Worm (Caenorhabditis elegans) whole organism, L4 larva: ENCODE data around the gene rpl-33.

ENCODE experiments used
- F10B5.3 ChIP-seq: sonication (generic microtip); optimal IDR thresholded peaks from 2 replicates; lab custom pipeline; 2016; ENCODE audit warnings: mild to moderate bottlenecking, missing genetic modification characterization, missing compliant biosample characterization
- R02D3.7 ChIP-seq: fragments of 150-350 bp; sonication (generic microtip); optimal IDR thresholded peaks from 3 replicates; lab custom pipeline; 2014; ENCODE audit warnings: missing biosample characterization, missing genetic modification characterization
- aly-2 ChIP-seq: sonication (generic microtip); optimal IDR thresholded peaks from 2 replicates; lab custom pipeline; 2018; ENCODE audit warnings: missing biosample characterization, missing genetic modification characterization
- ama-1 ChIP-seq: fragments of 150-350 bp; optimal IDR thresholded peaks from 2 replicates; lab custom pipeline; 2014; ENCODE audit warnings: inconsistent platforms, mixed read lengths
- ces-1 ChIP-seq: fragments of 150-350 bp; sonication (generic microtip); optimal IDR thresholded peaks from 4 replicates; lab custom pipeline; 2014; ENCODE audit warnings: missing biosample characterization, missing genetic modification reagents, missing genetic modification characterization
- daf-8 ChIP-seq: fragments of 200-800 bp; sonication (Bioruptor generic); IDR thresholded peaks from 2 replicates; pipeline ENCODE4 v1.3.6; 2022; ENCODE audit warnings: missing genetic modification characterization, missing compliant biosample characterization
- nhr-11 ChIP-seq: fragments of 150-350 bp; optimal IDR thresholded peaks from 2 replicates; lab custom pipeline; 2014; ENCODE audit warnings: missing biosample characterization, missing genetic modification characterization
- nhr-237 ChIP-seq: sonication (generic microtip); optimal IDR thresholded peaks from 2 replicates; lab custom pipeline; 2017; ENCODE audit warnings: missing biosample characterization, missing genetic modification characterization
- pha-4 ChIP-seq, 2 experiments: fragments of 150-350 bp in 1 of 2; fragments of 200-800 bp in 1 of 2; sonication (Bioruptor generic) in 1 of 2; IDR thresholded peaks in 1 of 2; optimal IDR thresholded peaks in 1 of 2; 2 replicates each; pipeline versions ENCODE4 v1.3.6 to Lab custom; 2014 to 2022; ENCODE audit warnings: missing genetic modification characterization in 2 of 2, missing genetic modification reagents in 2 of 2, missing biosample characterization in 1 of 2, missing compliant biosample characterization in 1 of 2
- snpc-4 ChIP-seq: fragments of 150-350 bp; optimal IDR thresholded peaks from 2 replicates; lab custom pipeline; 2014; ENCODE audit warnings: missing biosample characterization, missing genetic modification characterization
- unc-62 ChIP-seq, 3 experiments: fragments of 150-350 bp in 1 of 3; sonication (generic microtip); optimal IDR thresholded peaks in 2 of 3; peaks in 1 of 3; 1 replicate in 1 of 3; 2 replicates in 2 of 3; lab custom pipeline; 2014 to 2017; ENCODE audit warnings: missing biosample characterization in 3 of 3, missing genetic modification characterization in 3 of 3, missing genetic modification reagents in 3 of 3, missing genotype in 1 of 3

DNA sequence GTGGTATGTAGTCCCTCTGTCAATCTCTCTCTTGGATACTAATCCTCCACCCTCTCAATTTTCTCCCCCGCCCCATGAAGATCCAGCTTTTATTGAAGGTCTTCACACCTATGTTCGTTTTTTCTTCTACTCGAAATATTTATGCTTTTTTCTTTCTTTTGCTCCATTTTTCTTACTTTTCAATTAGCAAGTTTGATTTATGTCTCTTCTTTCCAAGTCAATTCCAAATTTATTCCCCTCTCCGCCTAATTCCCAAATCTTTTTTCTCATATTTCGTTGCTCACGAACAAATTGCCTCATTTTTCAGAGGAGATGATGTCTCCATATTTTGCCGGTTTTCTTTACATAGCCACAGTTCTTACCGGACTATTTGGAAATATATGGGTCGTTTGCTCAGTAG, 38.9 kb downstream of the rpl-33 start, which contains the start of gene npr-31:
- no peak for TF ChIP-seq snpc-4
- no peak for TF ChIP-seq aly-2 (tag; lab: Kevin White, UChicago)
- no peak for TF ChIP-seq nhr-11 (tag; lab: Kevin White, UChicago)
- no peak for TF ChIP-seq nhr-237 (tag; lab: Kevin White, UChicago)
- TF ChIP-seq R02D3.7 (tag; lab: Kevin White, UChicago): no peak
- no peak for TF ChIP-seq pha-4 (GFP tag; IDR thresholded peaks at IDR 0.05; lab: Robert Waterston, UW)
- no peak for TF ChIP-seq pha-4 (tag; optimal IDR thresholded peaks at IDR 0.05; lab: Kevin White, UChicago)
- no peak for TF ChIP-seq daf-8 (GFP tag; lab: Robert Waterston, UW)
- no peak for TF ChIP-seq unc-62 (GFP tag; optimal IDR thresholded peaks at IDR 0.05 in 1 of 2; lab: Kevin White, UChicago)
- TF ChIP-seq unc-62 (tag; optimal IDR thresholded peaks at IDR 0.05; lab: Kevin White, UChicago): no peak
- TF ChIP-seq F10B5.3 (tag; lab: Kevin White, UChicago): no peak
- TF ChIP-seq ces-1 (GFP tag; lab: Kevin White, UChicago): no peak
- no peak for TF ChIP-seq ama-1 (lab: Kevin White, UChicago)
